Worm (Caenorhabditis elegans) whole organism, L1 larva: ENCODE data around the gene Y60A3A.25.

Experiments
- ceh-8 ChIP-seq: fragments of 200-800 bp; sonication (Bioruptor generic); optimal IDR thresholded peaks from 2 replicates; lab custom pipeline; 2018; ENCODE audit warnings: mild to moderate bottlenecking, missing genetic modification characterization, moderate library complexity, missing compliant biosample characterization
- ceh-82 ChIP-seq, 3 experiments: fragments of 150-350 bp in 1 of 3; sonication (generic microtip) in 2 of 3; optimal IDR thresholded peaks; 2 replicates each; lab custom pipeline; 2014 to 2017; ENCODE audit warnings: missing biosample characterization in 3 of 3, missing genetic modification characterization in 3 of 3
- dpl-1 ChIP-seq, 3 experiments: fragments of 150-350 bp in 2 of 3; sonication (generic microtip) in 1 of 3; optimal IDR thresholded peaks; 2 replicates each; lab custom pipeline; 2014 to 2017; ENCODE audit warnings: missing biosample characterization in 3 of 3, missing genetic modification characterization in 3 of 3, missing genetic modification reagents in 3 of 3
- ets-5 ChIP-seq: fragments of 200-800 bp; sonication (Bioruptor generic); IDR thresholded peaks from 2 replicates; pipeline ENCODE4 v1.3.6; 2022; ENCODE audit warnings: missing genetic modification characterization, missing compliant biosample characterization
- lin-15B ChIP-seq: fragments of 150-350 bp; sonication (generic microtip); optimal IDR thresholded peaks from 3 replicates; lab custom pipeline; 2014; ENCODE audit warnings: missing biosample characterization, missing genetic modification characterization
- mdl-1 ChIP-seq, 2 experiments: fragments of 150-350 bp; optimal IDR thresholded peaks; 2 replicates each; lab custom pipeline; 2014 to 2017; ENCODE audit warnings: missing biosample characterization in 2 of 2, missing genetic modification characterization in 2 of 2, inconsistent platforms in 1 of 2
- mep-1 ChIP-seq: fragments of 150-350 bp; optimal IDR thresholded peaks from 2 replicates; lab custom pipeline; 2014; ENCODE audit warnings: missing biosample characterization, missing genetic modification characterization
- nhr-11 ChIP-seq: fragments of 150-350 bp; optimal IDR thresholded peaks from 2 replicates; lab custom pipeline; 2014; ENCODE audit warnings: missing biosample characterization, missing genetic modification characterization
- nhr-20 ChIP-seq: sonication (generic microtip); optimal IDR thresholded peaks from 2 replicates; lab custom pipeline; 2016; ENCODE audit warnings: mild to moderate bottlenecking, missing genetic modification characterization, missing compliant biosample characterization
- nhr-237 ChIP-seq: fragments of 150-350 bp; optimal IDR thresholded peaks from 2 replicates; lab custom pipeline; 2014; ENCODE audit warnings: missing biosample characterization, missing genetic modification characterization
- sox-4 ChIP-seq: sonication (generic microtip); optimal IDR thresholded peaks from 2 replicates; lab custom pipeline; 2016; ENCODE audit warnings: missing genetic modification characterization, missing compliant biosample characterization
- unc-98 ChIP-seq: fragments of 200-800 bp; sonication (Bioruptor generic); IDR thresholded peaks from 2 replicates; pipeline ENCODE4 v1.3.6; 2022; ENCODE audit warnings: missing genetic modification characterization, missing compliant biosample characterization
- zag-1 ChIP-seq: fragments of 150-350 bp; optimal IDR thresholded peaks from 2 replicates; lab custom pipeline; 2014; ENCODE audit warnings: missing biosample characterization, missing genetic modification characterization
- ztf-11 ChIP-seq, 2 experiments: sonication (generic microtip); optimal IDR thresholded peaks; 2 replicates each; lab custom pipeline; 2016 to 2017; ENCODE audit warnings: missing genetic modification characterization in 2 of 2, missing biosample characterization in 1 of 2, missing compliant biosample characterization in 1 of 2

DNA sequence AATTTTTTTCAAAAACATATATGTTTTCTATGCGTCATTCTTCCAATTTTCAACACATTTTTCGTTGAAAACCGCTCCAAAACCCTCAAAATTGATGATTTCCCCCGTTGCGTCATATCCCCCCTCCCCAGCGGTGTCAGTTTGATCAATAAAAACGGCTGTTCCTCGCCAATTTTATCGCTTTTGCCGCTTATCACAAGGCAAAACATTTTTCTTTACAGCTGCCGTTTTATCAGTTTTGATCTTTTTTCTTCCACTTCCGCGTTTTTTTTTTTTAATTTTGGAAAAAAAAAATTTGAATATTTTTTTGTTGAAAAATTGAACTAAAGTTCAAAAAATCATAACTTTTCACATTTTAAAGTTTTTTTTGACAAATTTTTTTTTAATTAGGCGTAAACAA is 17.2 kb upstream of the Y60A3A.25 start:
- TF ChIP-seq ets-5 (GFP tag; lab: Robert Waterston, UW) (no peak), ceh-8 (GFP tag; lab: Kevin White, UChicago) (no peak), sox-4 (tag; lab: Kevin White, UChicago) (no peak), nhr-237 (tag; lab: Kevin White, UChicago) (no peak), ceh-82 (tag; optimal IDR thresholded peaks at IDR 0.05; lab: Kevin White, UChicago) (no peak), nhr-20 (no peak), lin-15B (tag; lab: Kevin White, UChicago) (no peak), mdl-1 (tag; optimal IDR thresholded peaks at IDR 0.05; lab: Kevin White, UChicago) (no peak), dpl-1 (GFP tag; optimal IDR thresholded peaks at IDR 0.05; lab: Kevin White, UChicago) (no peak), ztf-11 (tag; optimal IDR thresholded peaks at IDR 0.05; lab: Kevin White, UChicago) (no peak), zag-1 (tag; lab: Kevin White, UChicago) (no peak), unc-98 (GFP tag; lab: Robert Waterston, UW) (no peak), mep-1 (tag; lab: Kevin White, UChicago) (no peak), nhr-11 (tag; lab: Kevin White, UChicago) (no peak)
